Worm (Caenorhabditis elegans) whole organism, mixed stage, embryonic: ENCODE measurements around the gene fbxa-222.

Experiments
- blmp-1 ChIP-seq: fragments of 150-350 bp; optimal IDR thresholded peaks from 2 replicates; lab custom pipeline; 2014; ENCODE audit warnings: missing biosample characterization, missing genetic modification characterization
- ces-1 ChIP-seq: fragments of 150-350 bp; optimal IDR thresholded peaks from 2 replicates; lab custom pipeline; 2014; ENCODE audit warnings: missing biosample characterization, missing genetic modification reagents, missing genetic modification characterization
- ztf-11 ChIP-seq: fragments of 150-350 bp; optimal IDR thresholded peaks from 2 replicates; lab custom pipeline; 2014; ENCODE audit warnings: missing biosample characterization, missing genetic modification characterization

ce11 chrX:88905-89304 lies 28.3 kb upstream of the fbxa-222 start:
- TF ChIP-seq ces-1 (GFP tag; lab: Kevin White, UChicago), result no peak
- TF ChIP-seq ztf-11 (tag; lab: Kevin White, UChicago), result no peak
- TF ChIP-seq blmp-1 (tag; lab: Kevin White, UChicago), result no peak
